Worm (Caenorhabditis elegans) whole organism, L2 larva: ENCODE results near the gene glb-34.

Experiments used
- C34F6.9 ChIP-seq: fragments of 150-350 bp; optimal IDR thresholded peaks from 2 replicates; lab custom pipeline; 2014; ENCODE audit warnings: missing biosample characterization, missing genetic modification characterization
- F13H6.1 ChIP-seq: sonication (generic microtip); optimal IDR thresholded peaks from 2 replicates; lab custom pipeline; 2016; ENCODE audit warnings: missing genetic modification characterization, missing compliant biosample characterization
- R02D3.7 ChIP-seq: fragments of 150-350 bp; optimal IDR thresholded peaks from 2 replicates; lab custom pipeline; 2014; ENCODE audit warnings: missing biosample characterization, missing genetic modification characterization
- Y55F3AM.14 ChIP-seq: fragments of 200-800 bp; sonication (Bioruptor generic); optimal IDR thresholded peaks from 2 replicates; lab custom pipeline; 2018; ENCODE audit warnings: mild to moderate bottlenecking, missing genetic modification characterization, missing compliant biosample characterization
- alr-1 ChIP-seq: fragments of 150-350 bp; optimal IDR thresholded peaks from 2 replicates; lab custom pipeline; 2014; ENCODE audit warnings: missing biosample characterization, missing genetic modification characterization
- blmp-1 ChIP-seq: sonication (generic microtip); optimal IDR thresholded peaks from 2 replicates; lab custom pipeline; 2017; ENCODE audit warnings: missing genetic modification characterization, mild to moderate bottlenecking, missing compliant biosample characterization, antibody characterized with exemption, moderate library complexity; ENCODE audit not compliant: insufficient read depth
- ceh-82 ChIP-seq: fragments of 150-350 bp; optimal IDR thresholded peaks from 2 replicates; lab custom pipeline; 2014; ENCODE audit warnings: missing biosample characterization, missing genetic modification characterization
- crh-2 ChIP-seq: sonication (generic microtip); optimal IDR thresholded peaks from 2 replicates; lab custom pipeline; 2017; ENCODE audit warnings: missing biosample characterization, missing genetic modification characterization
- dmd-4 ChIP-seq: sonication (generic microtip); optimal IDR thresholded peaks from 2 replicates; lab custom pipeline; 2017; ENCODE audit warnings: missing biosample characterization, missing genetic modification characterization
- egl-27 ChIP-seq: sonication (generic microtip); optimal IDR thresholded peaks from 3 replicates; lab custom pipeline; 2017; ENCODE audit warnings: missing biosample characterization, missing genetic modification reagents, missing genetic modification characterization
- elt-1 ChIP-seq: fragments of 150-350 bp; optimal IDR thresholded peaks from 2 replicates; lab custom pipeline; 2014; ENCODE audit warnings: missing biosample characterization, missing genetic modification characterization
- fos-1 ChIP-seq: fragments of 150-350 bp; optimal IDR thresholded peaks from 2 replicates; lab custom pipeline; 2014; ENCODE audit warnings: missing biosample characterization, missing genetic modification characterization
- lin-13 ChIP-seq: fragments of 150-350 bp; optimal IDR thresholded peaks from 2 replicates; lab custom pipeline; 2014; ENCODE audit warnings: missing biosample characterization, missing genetic modification reagents, missing genetic modification characterization
- lin-39 ChIP-seq: fragments of 150-350 bp; optimal IDR thresholded peaks from 2 replicates; lab custom pipeline; 2014; ENCODE audit warnings: missing biosample characterization, missing genetic modification reagents, missing genetic modification characterization
- lsy-2 ChIP-seq, 2 experiments: fragments of 150-350 bp in 1 of 2; sonication (generic microtip) in 1 of 2; optimal IDR thresholded peaks; 2 replicates each; lab custom pipeline; 2014 to 2017; ENCODE audit warnings: missing biosample characterization in 2 of 2, missing genetic modification characterization in 2 of 2
- mab-5 ChIP-seq: fragments of 150-350 bp; optimal IDR thresholded peaks from 2 replicates; lab custom pipeline; 2014; ENCODE audit warnings: missing biosample characterization, missing genetic modification characterization
- mbf-1 ChIP-seq: sonication (generic microtip); optimal IDR thresholded peaks from 2 replicates; lab custom pipeline; 2017; ENCODE audit warnings: missing biosample characterization, missing genetic modification characterization
- mdl-1 ChIP-seq, 2 experiments: fragments of 150-350 bp in 1 of 2; sonication (generic microtip) in 1 of 2; optimal IDR thresholded peaks; 2 replicates each; lab custom pipeline; 2017; ENCODE audit warnings: missing biosample characterization in 2 of 2, missing genetic modification characterization in 2 of 2
- nhr-10 ChIP-seq: sonication (generic microtip); optimal IDR thresholded peaks from 2 replicates; lab custom pipeline; 2017; ENCODE audit warnings: missing biosample characterization, missing genetic modification characterization
- nhr-11 ChIP-seq: fragments of 150-350 bp; optimal IDR thresholded peaks from 2 replicates; lab custom pipeline; 2014; ENCODE audit warnings: missing biosample characterization, missing genetic modification characterization
- nhr-129 ChIP-seq: fragments of 150-350 bp; optimal IDR thresholded peaks from 2 replicates; lab custom pipeline; 2014; ENCODE audit warnings: missing biosample characterization, missing genetic modification characterization
- nhr-21 ChIP-seq: fragments of 150-350 bp; optimal IDR thresholded peaks from 2 replicates; lab custom pipeline; 2014; ENCODE audit warnings: missing biosample characterization, missing genetic modification characterization
- nhr-23 ChIP-seq: fragments of 150-350 bp; optimal IDR thresholded peaks from 2 replicates; lab custom pipeline; 2014; ENCODE audit warnings: missing biosample characterization, missing genetic modification reagents, missing genetic modification characterization
- nhr-237 ChIP-seq: fragments of 150-350 bp; optimal IDR thresholded peaks from 2 replicates; lab custom pipeline; 2014; ENCODE audit warnings: missing biosample characterization, missing genetic modification characterization
- nhr-25 ChIP-seq: fragments of 150-350 bp; sonication (generic microtip); optimal IDR thresholded peaks from 3 replicates; lab custom pipeline; 2014; ENCODE audit warnings: missing biosample characterization, missing genetic modification characterization
- nhr-6 ChIP-seq: fragments of 150-350 bp; optimal IDR thresholded peaks from 2 replicates; lab custom pipeline; 2014; ENCODE audit warnings: missing biosample characterization, missing genetic modification characterization
- nhr-77 ChIP-seq: fragments of 150-350 bp; optimal IDR thresholded peaks from 2 replicates; lab custom pipeline; 2014; ENCODE audit warnings: missing biosample characterization, missing genetic modification characterization
- peb-1 ChIP-seq: fragments of 150-350 bp; optimal IDR thresholded peaks from 2 replicates; lab custom pipeline; 2014; ENCODE audit warnings: missing biosample characterization, missing genetic modification characterization
- sem-4 ChIP-seq: fragments of 150-350 bp; optimal IDR thresholded peaks from 2 replicates; lab custom pipeline; 2014; ENCODE audit warnings: missing biosample characterization, missing genetic modification reagents, missing genetic modification characterization
- skn-1 ChIP-seq: sonication (generic microtip); optimal IDR thresholded peaks from 2 replicates; lab custom pipeline; 2017; ENCODE audit warnings: missing biosample characterization, missing genetic modification characterization
- sma-3 ChIP-seq: sonication (generic microtip); optimal IDR thresholded peaks from 2 replicates; lab custom pipeline; 2016; ENCODE audit warnings: missing genetic modification reagents, missing genetic modification characterization, missing compliant biosample characterization
- sma-9 ChIP-seq, 2 experiments: fragments of 150-350 bp in 1 of 2; sonication (generic microtip) in 1 of 2; optimal IDR thresholded peaks; 2 replicates each; lab custom pipeline; 2014 to 2016; ENCODE audit warnings: missing genetic modification characterization in 2 of 2, mild to moderate bottlenecking in 1 of 2, missing biosample characterization in 1 of 2, missing compliant biosample characterization in 1 of 2, missing genetic modification reagents in 1 of 2, moderate library complexity in 1 of 2
- snpc-4 ChIP-seq: fragments of 150-350 bp; optimal IDR thresholded peaks from 2 replicates; lab custom pipeline; 2014; ENCODE audit warnings: missing biosample characterization, missing genetic modification characterization
- unc-39 ChIP-seq: fragments of 150-350 bp; optimal IDR thresholded peaks from 2 replicates; lab custom pipeline; 2014; ENCODE audit warnings: missing biosample characterization, missing genetic modification characterization
- unc-62 ChIP-seq: fragments of 150-350 bp; optimal IDR thresholded peaks from 2 replicates; lab custom pipeline; 2014; ENCODE audit warnings: missing biosample characterization, missing genetic modification reagents, missing genetic modification characterization
- zag-1 ChIP-seq: fragments of 150-350 bp; optimal IDR thresholded peaks from 2 replicates; lab custom pipeline; 2014; ENCODE audit warnings: missing biosample characterization, missing genetic modification characterization
- ztf-4 ChIP-seq: fragments of 150-350 bp; optimal IDR thresholded peaks from 2 replicates; lab custom pipeline; 2014; ENCODE audit warnings: missing biosample characterization, missing genetic modification characterization

The glb-34 gene

DNA sequence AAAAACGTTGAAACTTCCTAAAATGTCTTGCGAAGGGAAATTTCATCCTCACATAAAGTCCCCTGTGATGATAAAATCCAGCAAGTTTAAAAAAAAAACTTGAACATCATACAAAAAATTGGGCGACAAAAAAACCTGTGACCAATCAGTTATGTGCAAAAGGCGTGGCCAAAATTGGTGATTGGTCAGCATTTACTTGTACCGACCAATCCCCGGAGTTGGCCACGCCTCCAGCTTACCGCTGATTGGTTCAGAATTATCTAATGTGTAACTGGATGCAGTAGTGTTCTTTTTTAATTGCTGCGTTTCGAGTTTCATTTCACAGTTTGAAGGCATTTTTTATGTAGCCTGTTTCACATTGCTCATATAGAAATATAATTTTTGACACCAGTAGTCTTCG, 561 bp upstream of the glb-34 start:
- no peak for TF ChIP-seq nhr-23
- TF ChIP-seq nhr-6 (tag; lab: Kevin White, UChicago) = no peak
- TF ChIP-seq lin-39 = no peak
- no peak for TF ChIP-seq zag-1
- TF ChIP-seq R02D3.7 (tag; lab: Kevin White, UChicago) = no peak
- no peak for TF ChIP-seq peb-1 (tag; lab: Kevin White, UChicago)
- no peak for TF ChIP-seq F13H6.1 (tag; lab: Kevin White, UChicago)
- TF ChIP-seq nhr-237 (tag; lab: Kevin White, UChicago) = no peak
- TF ChIP-seq alr-1 (tag; lab: Kevin White, UChicago) = no peak
- no peak for TF ChIP-seq lsy-2 (tag; optimal IDR thresholded peaks at IDR 0.05; lab: Kevin White, UChicago)
- TF ChIP-seq C34F6.9 = no peak
- TF ChIP-seq nhr-21 (tag; lab: Kevin White, UChicago) = no peak
- TF ChIP-seq dmd-4 (tag; lab: Kevin White, UChicago) = no peak
- TF ChIP-seq Y55F3AM.14 (GFP tag; lab: Kevin White, UChicago) = no peak
- no peak for TF ChIP-seq egl-27 (tag; lab: Kevin White, UChicago)
- TF ChIP-seq ztf-4 (tag; lab: Kevin White, UChicago) = no peak
- TF ChIP-seq lin-13 = no peak

DNA sequence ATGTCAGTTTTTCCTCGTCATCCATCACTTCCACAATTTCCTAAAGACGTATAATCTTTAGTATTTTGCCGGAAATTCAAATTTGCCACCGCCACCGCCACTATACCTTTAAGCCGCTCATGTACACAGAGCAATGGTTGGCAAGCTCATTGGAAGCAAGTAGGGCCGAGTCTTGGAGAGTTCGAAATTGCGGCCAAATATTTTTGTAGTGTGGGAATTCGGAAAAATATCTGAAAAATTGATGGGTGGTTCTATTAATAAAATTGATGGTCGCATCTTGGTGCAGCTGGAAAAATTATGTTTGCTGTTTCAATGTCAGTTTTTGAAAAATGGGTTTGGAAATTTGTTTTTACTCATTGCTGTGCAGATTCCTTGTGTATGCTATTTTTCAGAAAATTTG, 881 bp downstream of the glb-34 start:
- TF ChIP-seq crh-2 (tag; lab: Kevin White, UChicago) = no peak
- TF ChIP-seq ceh-82 (tag; lab: Kevin White, UChicago) = no peak

DNA sequence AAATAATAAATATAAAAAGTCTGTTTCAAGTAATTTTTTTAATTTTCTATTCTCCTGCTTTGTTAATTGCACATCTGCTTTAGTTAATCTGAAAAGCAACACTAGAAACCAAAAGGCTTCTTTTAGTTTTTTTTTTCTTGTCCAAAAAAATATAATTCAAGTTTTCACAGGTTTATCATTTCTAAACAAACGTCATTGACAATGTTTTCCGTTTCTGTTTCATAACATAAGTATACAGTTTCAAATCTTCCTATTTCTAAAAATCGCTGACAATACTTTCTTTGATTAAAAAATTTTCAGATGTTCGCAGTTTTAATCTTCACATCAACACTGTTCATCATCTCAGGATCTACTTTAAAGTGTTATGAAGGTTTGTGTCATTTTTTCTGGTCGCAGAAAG, 7.4 kb downstream of the glb-34 start, which contains the start of gene Y57G11B.2:
Gene Y57G11B.2 (plus strand): TSS at position 301 of the 400 bp plus-strand sequence.
- TF ChIP-seq nhr-237 (tag; lab: Kevin White, UChicago) = no peak
- no peak for TF ChIP-seq lsy-2 (tag; optimal IDR thresholded peaks at IDR 0.05; lab: Kevin White, UChicago)
- no peak for TF ChIP-seq sem-4 (tag; lab: Kevin White, UChicago)
- no peak for TF ChIP-seq peb-1 (tag; lab: Kevin White, UChicago)
- no peak for TF ChIP-seq elt-1
- TF ChIP-seq sma-3 (GFP tag; lab: Kevin White, UChicago) = no peak
- no peak for TF ChIP-seq C34F6.9
- TF ChIP-seq mab-5 = no peak
- no peak for TF ChIP-seq alr-1 (tag; lab: Kevin White, UChicago)
- TF ChIP-seq blmp-1 (tag; lab: Kevin White, UChicago) = no peak
- TF ChIP-seq nhr-11 = no peak
- TF ChIP-seq zag-1 = no peak
- no peak for TF ChIP-seq sma-9 (GFP tag; optimal IDR thresholded peaks at IDR 0.05; lab: Kevin White, UChicago)
- TF ChIP-seq sma-9 (tag; optimal IDR thresholded peaks at IDR 0.05; lab: Kevin White, UChicago) = no peak

DNA sequence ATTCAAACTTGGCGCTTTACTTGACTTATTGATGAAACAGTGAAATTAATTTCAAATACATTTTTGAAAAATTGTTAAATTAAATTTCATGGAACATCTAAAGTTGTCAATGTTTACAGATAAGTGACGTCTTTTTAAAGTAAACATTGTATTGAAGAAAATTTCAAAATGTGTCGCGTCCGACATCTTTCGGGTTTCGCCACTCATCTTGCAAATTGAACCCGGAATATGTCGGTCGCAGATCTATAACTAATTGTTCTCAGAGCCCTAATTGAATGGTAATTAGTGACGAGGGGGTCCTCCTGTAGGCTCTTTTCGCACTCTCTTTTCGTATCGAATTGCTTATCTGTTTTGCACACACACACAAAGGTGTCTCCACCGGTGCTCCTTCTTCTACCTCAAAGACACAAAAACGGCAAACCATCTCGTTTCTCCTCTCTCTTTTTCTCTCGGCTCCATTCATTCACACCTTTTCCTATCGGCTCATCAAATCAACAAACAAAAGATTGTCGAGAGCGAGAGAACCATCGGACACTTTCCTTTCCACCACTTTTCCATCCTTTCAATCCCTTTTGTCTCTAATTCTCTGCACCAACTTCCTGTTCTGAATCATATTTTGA, 9.7 kb downstream of the glb-34 start:
- no peak for TF ChIP-seq nhr-6 (tag; lab: Kevin White, UChicago)
- peak; percentile 9 for TF ChIP-seq F13H6.1 (tag; lab: Kevin White, UChicago)
- no peak for TF ChIP-seq sma-3 (GFP tag; lab: Kevin White, UChicago)
- peak; percentile 50 for TF ChIP-seq nhr-129 (tag; lab: Kevin White, UChicago)
- peak; percentile 19 for TF ChIP-seq fos-1 (tag; lab: Kevin White, UChicago)
- TF ChIP-seq nhr-77 (tag; lab: Kevin White, UChicago) = no peak
- no peak for TF ChIP-seq mbf-1 (tag; lab: Kevin White, UChicago)
- TF ChIP-seq nhr-25 (tag; lab: Kevin White, UChicago) = no peak
- no peak for TF ChIP-seq unc-62 (GFP tag; lab: Kevin White, UChicago)
- TF ChIP-seq alr-1 (tag; lab: Kevin White, UChicago) = no peak
- no peak for TF ChIP-seq skn-1 (tag; lab: Kevin White, UChicago)
- TF ChIP-seq unc-39 = no peak
- TF ChIP-seq nhr-237 (tag; lab: Kevin White, UChicago) = no peak
- no peak for TF ChIP-seq nhr-10 (tag; lab: Kevin White, UChicago)
- peak; percentile 25 for TF ChIP-seq snpc-4 (tag; lab: Kevin White, UChicago)
- TF ChIP-seq nhr-21 (tag; lab: Kevin White, UChicago) = no peak
- TF ChIP-seq zag-1 = no peak
- no peak for TF ChIP-seq mdl-1 (tag; optimal IDR thresholded peaks at IDR 0.05; lab: Kevin White, UChicago)
